Fruit fly (Drosophila melanogaster) whole organism, larva: ENCODE data around the gene CG13458.

ENCODE experiments used
- noc ChIP-seq: fragments of 200-800 bp; sonication (Bioruptor generic); optimal IDR thresholded peaks from 3 replicates; lab custom pipeline; 2019; ENCODE audit warnings: missing biosample characterization, mild to moderate bottlenecking, missing genetic modification characterization, moderate library complexity

Gene CG13458

dm6 chr3L:15113257-15113656 lies at the start of gene CG13458:
Gene CG13458 (plus strand): TSS chr3L:15113557.
- no peak for TF ChIP-seq noc (tag; lab: Kevin White, UChicago)

- no peak for TF ChIP-seq noc (tag; lab: Kevin White, UChicago)
Observed at dm6 chr3L:15064877-15065276, 48.5 kb upstream of the CG13458 start, which contains the start of gene Sytbeta. Gene Sytbeta (minus strand): TSS chr3L:15064977.

DNA sequence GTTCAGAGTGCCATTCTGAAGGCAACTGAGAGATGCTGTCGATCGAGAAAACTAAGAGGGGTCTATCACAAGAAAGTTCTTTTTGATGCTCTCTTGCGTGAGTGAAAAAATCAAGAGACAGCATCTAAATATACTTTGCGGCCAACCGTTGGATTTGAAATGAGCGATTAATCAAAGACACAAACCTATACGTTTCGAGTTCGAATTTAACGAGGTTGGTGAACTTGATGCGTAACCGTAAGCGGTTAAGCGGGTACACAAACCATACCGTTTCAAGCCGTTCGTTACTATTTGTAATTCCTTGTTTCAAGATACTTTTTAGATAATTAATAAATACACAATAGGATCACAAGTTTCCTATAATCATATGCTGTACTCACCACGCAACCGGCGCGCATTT lies 41.2 kb upstream of the CG13458 start:
- no peak for TF ChIP-seq noc (tag; lab: Kevin White, UChicago)

dm6 chr3L:15073680-15074079 lies 39.7 kb upstream of the CG13458 start:
- no peak for TF ChIP-seq noc (tag; lab: Kevin White, UChicago)

DNA sequence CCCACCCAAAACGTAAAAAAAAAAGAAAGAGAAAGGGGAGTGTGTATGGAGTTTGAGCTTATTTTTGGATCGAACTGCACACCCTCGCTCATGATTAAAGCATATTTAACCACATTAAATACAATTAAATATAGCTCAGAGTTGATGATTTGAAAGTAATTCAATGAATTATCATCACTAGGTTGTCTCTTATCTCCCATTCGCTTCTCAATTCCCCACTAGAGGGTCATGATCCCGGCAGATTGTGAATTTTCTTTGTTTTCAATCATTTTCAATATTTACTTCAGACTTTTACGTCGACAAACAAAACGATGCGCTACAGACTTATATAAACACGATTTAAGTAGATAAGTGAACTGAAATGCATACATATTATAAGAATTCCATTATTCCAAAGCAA lies 37.0 kb upstream of the CG13458 start:
- no peak for TF ChIP-seq noc (tag; lab: Kevin White, UChicago)

DNA sequence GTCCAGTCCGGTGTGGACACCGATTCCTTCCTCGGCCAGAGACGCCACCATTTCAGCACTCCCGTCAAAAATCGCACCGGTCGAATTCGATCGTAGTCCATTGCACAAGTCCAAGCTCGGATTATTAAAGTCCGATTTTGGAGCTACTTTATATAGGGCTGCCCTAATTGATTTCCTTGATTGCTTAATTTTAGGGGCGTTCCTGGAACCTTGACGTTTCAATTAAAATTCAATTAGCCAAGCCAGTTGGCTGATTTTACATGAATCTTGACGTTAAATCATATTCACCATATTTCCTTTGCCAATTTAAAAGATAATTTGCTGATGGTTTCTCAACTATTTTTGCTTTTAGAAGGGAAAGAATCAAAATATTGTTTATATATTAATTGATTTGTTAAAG lies 35.0 kb upstream of the CG13458 start, which contains the start of gene Or71a:
TSS of gene Or71a (minus strand) at position 101 of the 400 bp plus-strand sequence.
- TF ChIP-seq noc (tag; lab: Kevin White, UChicago), result no peak

- no peak for TF ChIP-seq noc (tag; lab: Kevin White, UChicago)
Observed at dm6 chr3L:15079278-15079677, 34.1 kb upstream of the CG13458 start.

DNA sequence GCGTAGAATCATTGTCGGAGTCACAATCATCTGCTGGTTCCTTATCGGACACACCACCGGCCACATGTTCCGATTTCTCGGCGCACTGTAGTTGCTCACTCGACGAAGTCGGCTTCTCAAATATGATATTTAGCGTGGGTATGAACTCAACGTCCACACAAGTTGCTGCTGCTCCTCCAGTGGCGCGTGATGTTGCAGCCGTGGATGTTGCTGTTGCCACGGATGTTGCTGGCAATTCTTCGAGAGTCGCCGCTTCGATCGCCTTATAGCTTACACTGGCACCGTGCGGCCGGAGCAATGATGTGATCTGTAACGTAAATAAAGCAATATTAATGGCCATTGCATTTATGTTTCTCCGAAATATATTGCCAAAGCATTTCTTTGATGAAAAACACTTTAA lies 29.1 kb upstream of the CG13458 start:
- no peak for TF ChIP-seq noc (tag; lab: Kevin White, UChicago)

- TF ChIP-seq noc (tag; lab: Kevin White, UChicago), result no peak
Observed at dm6 chr3L:15088285-15088684, 25.1 kb upstream of the CG13458 start.

- TF ChIP-seq noc (tag; lab: Kevin White, UChicago), result no peak
Observed at dm6 chr3L:15089083-15089704, 24.2 kb upstream of the CG13458 start.

DNA sequence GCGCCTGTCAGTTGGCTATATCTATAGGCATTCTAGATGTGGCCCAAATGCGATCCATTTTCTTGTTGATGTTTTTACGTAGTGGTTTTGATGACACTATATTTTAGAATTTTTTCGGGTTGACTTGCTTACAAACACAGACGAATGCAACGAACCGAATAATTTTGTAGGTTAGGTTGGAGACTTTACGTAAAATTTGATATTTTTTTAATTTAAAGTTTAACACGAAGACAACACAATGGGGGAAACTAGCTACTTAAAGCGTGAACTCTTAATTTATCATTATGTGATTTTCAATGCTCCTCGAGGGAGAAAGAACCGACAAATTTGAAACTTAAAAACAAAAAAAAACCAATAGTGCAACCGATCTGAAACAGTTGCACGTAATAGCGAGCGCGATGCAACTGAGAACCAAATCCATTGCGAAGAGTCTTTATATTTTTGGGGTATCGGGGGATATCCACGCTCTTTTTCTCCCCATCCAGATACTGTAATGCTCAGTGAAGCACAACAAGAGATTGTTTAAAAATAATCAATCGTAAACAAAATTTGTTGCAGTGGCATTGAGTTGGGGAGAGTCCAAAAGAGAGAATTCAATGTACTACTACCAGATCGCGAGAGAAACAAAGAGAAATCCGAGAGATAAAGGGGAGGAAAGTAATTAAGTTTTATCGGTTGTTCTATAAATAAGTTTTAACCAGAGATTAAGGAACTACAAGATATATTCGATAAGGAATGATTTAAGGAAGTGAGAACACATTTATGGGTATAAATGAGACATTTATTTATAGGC lies 23.3 kb upstream of the CG13458 start:
- no peak for TF ChIP-seq noc (tag; lab: Kevin White, UChicago)

- no peak for TF ChIP-seq noc (tag; lab: Kevin White, UChicago)
Observed at dm6 chr3L:15093929-15094588, 19.3 kb upstream of the CG13458 start.

- peak; percentile 58 for TF ChIP-seq noc (tag; lab: Kevin White, UChicago)
Observed at dm6 chr3L:15094589-15095288, 18.6 kb upstream of the CG13458 start, which contains the start of the genes sstn, Plp and GlyRS. Gene sstn (minus strand): TSS chr3L:15094719. Gene Plp (minus strand): TSS chr3L:15094724. Gene GlyRS (plus strand): TSS chr3L:15095142.

dm6 chr3L:15097878-15098520 lies 15.4 kb upstream of the CG13458 start, which contains the start of gene Ctps:
Gene Ctps (plus strand): TSS chr3L:15097914.
- TF ChIP-seq noc (tag; lab: Kevin White, UChicago), result no peak
